Worm (Caenorhabditis elegans) whole organism, L1 larva: ENCODE measurements around the gene C27H5.12.

Experiments
- C04F5.9 ChIP-seq: sonication (generic microtip); optimal IDR thresholded peaks from 2 replicates; lab custom pipeline; 2016; ENCODE audit warnings: missing genetic modification characterization, missing compliant biosample characterization
- C34B4.2 ChIP-seq: sonication (generic microtip); optimal IDR thresholded peaks from 2 replicates; lab custom pipeline; 2017; ENCODE audit warnings: mild to moderate bottlenecking, missing genetic modification characterization, missing compliant biosample characterization
- F16B12.6 ChIP-seq: fragments of 150-350 bp; optimal IDR thresholded peaks from 2 replicates; lab custom pipeline; 2014; ENCODE audit warnings: missing biosample characterization, missing genetic modification characterization
- aha-1 ChIP-seq: fragments of 150-350 bp; optimal IDR thresholded peaks from 2 replicates; lab custom pipeline; 2014; ENCODE audit warnings: missing biosample characterization, missing genetic modification characterization
- alr-1 ChIP-seq: fragments of 200-800 bp; sonication (Bioruptor generic); optimal IDR thresholded peaks from 2 replicates; lab custom pipeline; 2018; ENCODE audit warnings: borderline replicate concordance, mild to moderate bottlenecking, missing genetic modification characterization, missing compliant biosample characterization
- aly-2 ChIP-seq: fragments of 150-350 bp; optimal IDR thresholded peaks from 2 replicates; lab custom pipeline; 2014; ENCODE audit warnings: missing biosample characterization, missing genetic modification characterization
- ces-1 ChIP-seq: fragments of 150-350 bp; optimal IDR thresholded peaks from 2 replicates; lab custom pipeline; 2014; ENCODE audit warnings: missing biosample characterization, missing genetic modification reagents, missing genetic modification characterization
- dpl-1 ChIP-seq, 3 experiments: fragments of 150-350 bp in 2 of 3; sonication (generic microtip) in 1 of 3; optimal IDR thresholded peaks; 2 replicates each; lab custom pipeline; 2014 to 2017; ENCODE audit warnings: missing biosample characterization in 3 of 3, missing genetic modification characterization in 3 of 3, missing genetic modification reagents in 3 of 3
- dsc-1 ChIP-seq: sonication (generic microtip); optimal IDR thresholded peaks from 2 replicates; lab custom pipeline; 2016; ENCODE audit warnings: mild to moderate bottlenecking, missing genetic modification characterization, missing compliant biosample characterization
- efl-1 ChIP-seq, 4 experiments: fragments of 150-350 bp; optimal IDR thresholded peaks in 3 of 4; peaks in 1 of 4; 1 replicate in 1 of 4; 2 replicates in 3 of 4; lab custom pipeline; 2014; ENCODE audit warnings: missing biosample characterization in 2 of 4, missing genetic modification characterization in 2 of 4, missing genetic modification reagents in 2 of 4
- efl-3 ChIP-seq: fragments of 200-800 bp; sonication (Bioruptor generic); optimal IDR thresholded peaks from 2 replicates; lab custom pipeline; 2018; ENCODE audit warnings: mild to moderate bottlenecking, missing genetic modification characterization, missing compliant biosample characterization
- egl-13 ChIP-seq: sonication (generic microtip); optimal IDR thresholded peaks from 2 replicates; lab custom pipeline; 2016; ENCODE audit warnings: missing genotype, missing genetic modification reagents, missing genetic modification characterization, missing compliant biosample characterization
- fkh-8 ChIP-seq: sonication (generic microtip); optimal IDR thresholded peaks from 2 replicates; lab custom pipeline; 2016; ENCODE audit warnings: mild to moderate bottlenecking, missing genetic modification characterization, missing compliant biosample characterization
- hlh-17 ChIP-seq: fragments of 200-800 bp; sonication (Bioruptor generic); optimal IDR thresholded peaks from 2 replicates; lab custom pipeline; 2018; ENCODE audit warnings: missing genetic modification characterization, mild to moderate bottlenecking, missing compliant biosample characterization, moderate library complexity, borderline replicate concordance
- hpl-2 ChIP-seq: fragments of 150-350 bp; optimal IDR thresholded peaks from 2 replicates; lab custom pipeline; 2014; ENCODE audit warnings: missing biosample characterization, missing genetic modification reagents, missing genetic modification characterization
- irx-1 ChIP-seq: sonication (generic microtip); optimal IDR thresholded peaks from 2 replicates; lab custom pipeline; 2016; ENCODE audit warnings: missing genetic modification characterization, missing compliant biosample characterization
- lin-13 ChIP-seq: fragments of 150-350 bp; optimal IDR thresholded peaks from 2 replicates; lab custom pipeline; 2014; ENCODE audit warnings: missing biosample characterization, missing genetic modification reagents, missing genetic modification characterization
- lin-14 ChIP-seq: fragments of 200-800 bp; sonication (Bioruptor generic); optimal IDR thresholded peaks from 2 replicates; lab custom pipeline; 2018; ENCODE audit warnings: mild to moderate bottlenecking, missing genetic modification characterization, moderate library complexity, missing compliant biosample characterization
- lin-15B ChIP-seq: fragments of 150-350 bp; sonication (generic microtip); optimal IDR thresholded peaks from 3 replicates; lab custom pipeline; 2014; ENCODE audit warnings: missing biosample characterization, missing genetic modification characterization
- lin-35 ChIP-seq, 2 experiments: fragments of 150-350 bp; optimal IDR thresholded peaks; 2 replicates each; lab custom pipeline; 2014; ENCODE audit warnings: missing biosample characterization in 2 of 2, missing genetic modification characterization in 2 of 2, missing genetic modification reagents in 2 of 2
- lin-39 ChIP-seq: fragments of 150-350 bp; optimal IDR thresholded peaks from 2 replicates; lab custom pipeline; 2014; ENCODE audit warnings: missing biosample characterization, missing genetic modification reagents, missing genetic modification characterization
- lsy-2 ChIP-seq, 2 experiments: fragments of 150-350 bp; optimal IDR thresholded peaks; 2 replicates each; lab custom pipeline; 2014; ENCODE audit warnings: missing biosample characterization in 2 of 2, missing genetic modification characterization in 2 of 2
- mab-9 ChIP-seq: fragments of 200-800 bp; sonication (Bioruptor generic); IDR thresholded peaks from 2 replicates; pipeline ENCODE4 v1.3.6; 2022; ENCODE audit warnings: missing genetic modification reagents, missing genetic modification characterization, missing compliant biosample characterization
- mdl-1 ChIP-seq, 2 experiments: fragments of 150-350 bp; optimal IDR thresholded peaks; 2 replicates each; lab custom pipeline; 2014 to 2017; ENCODE audit warnings: missing biosample characterization in 2 of 2, missing genetic modification characterization in 2 of 2, inconsistent platforms in 1 of 2
- mef-2 ChIP-seq: fragments of 150-350 bp; optimal IDR thresholded peaks from 2 replicates; lab custom pipeline; 2014; ENCODE audit warnings: missing biosample characterization, missing genetic modification characterization
- mep-1 ChIP-seq: fragments of 150-350 bp; optimal IDR thresholded peaks from 2 replicates; lab custom pipeline; 2014; ENCODE audit warnings: missing biosample characterization, missing genetic modification characterization
- nhr-11 ChIP-seq: fragments of 150-350 bp; optimal IDR thresholded peaks from 2 replicates; lab custom pipeline; 2014; ENCODE audit warnings: missing biosample characterization, missing genetic modification characterization
- nhr-12 ChIP-seq: sonication (generic microtip); optimal IDR thresholded peaks from 2 replicates; lab custom pipeline; 2017; ENCODE audit warnings: missing biosample characterization, missing genetic modification characterization
- nhr-19 ChIP-seq: fragments of 200-800 bp; sonication (Bioruptor generic); conservative IDR thresholded peaks from 2 replicates; pipeline ENCODE4 v1.3.6; 2022; ENCODE audit warnings: missing genetic modification characterization, missing compliant biosample characterization
- nhr-20 ChIP-seq: sonication (generic microtip); optimal IDR thresholded peaks from 2 replicates; lab custom pipeline; 2016; ENCODE audit warnings: mild to moderate bottlenecking, missing genetic modification characterization, missing compliant biosample characterization
- nhr-47 ChIP-seq: sonication (generic microtip); optimal IDR thresholded peaks from 2 replicates; lab custom pipeline; 2016; ENCODE audit warnings: mild to moderate bottlenecking, missing genetic modification characterization, moderate library complexity, missing compliant biosample characterization
- nhr-71 ChIP-seq: sonication (generic microtip); optimal IDR thresholded peaks from 2 replicates; lab custom pipeline; 2016; ENCODE audit warnings: mild to moderate bottlenecking, missing genetic modification characterization, moderate library complexity, missing compliant biosample characterization
- nhr-76 ChIP-seq: sonication (generic microtip); optimal IDR thresholded peaks from 2 replicates; lab custom pipeline; 2017; ENCODE audit warnings: missing biosample characterization, missing genetic modification characterization
- nhr-85 ChIP-seq: sonication (generic microtip); peaks from one replicate; lab custom pipeline; 2016; ENCODE audit warnings: missing genetic modification characterization, inconsistent platforms, missing compliant biosample characterization
- pax-3 ChIP-seq: fragments of 200-800 bp; sonication (Bioruptor generic); optimal IDR thresholded peaks from 2 replicates; lab custom pipeline; 2018; ENCODE audit warnings: mild to moderate bottlenecking, missing genetic modification characterization, moderate library complexity, missing compliant biosample characterization
- pqm-1 ChIP-seq: sonication (generic microtip); optimal IDR thresholded peaks from 3 replicates; lab custom pipeline; 2017; ENCODE audit warnings: missing biosample characterization, missing genetic modification characterization
- skn-1 ChIP-seq: fragments of 150-350 bp; optimal IDR thresholded peaks from 2 replicates; lab custom pipeline; 2014; ENCODE audit warnings: missing biosample characterization, missing genetic modification characterization
- snpc-4 ChIP-seq: fragments of 150-350 bp; optimal IDR thresholded peaks from 2 replicates; lab custom pipeline; 2014; ENCODE audit warnings: missing biosample characterization, missing genetic modification characterization
- snu-23 ChIP-seq: sonication (generic microtip); optimal IDR thresholded peaks from 2 replicates; lab custom pipeline; 2016; ENCODE audit warnings: missing genetic modification characterization, missing compliant biosample characterization
- sox-4 ChIP-seq: sonication (generic microtip); optimal IDR thresholded peaks from 2 replicates; lab custom pipeline; 2016; ENCODE audit warnings: missing genetic modification characterization, missing compliant biosample characterization
- sptf-1 ChIP-seq: fragments of 150-350 bp; optimal IDR thresholded peaks from 2 replicates; lab custom pipeline; 2014; ENCODE audit warnings: missing biosample characterization, missing genetic modification characterization
- swsn-7 ChIP-seq: sonication (generic microtip); optimal IDR thresholded peaks from 2 replicates; lab custom pipeline; 2016; ENCODE audit warnings: missing genetic modification characterization, missing compliant biosample characterization
- tbx-2 ChIP-seq: sonication (generic microtip); optimal IDR thresholded peaks from 2 replicates; lab custom pipeline; 2016; ENCODE audit warnings: missing genetic modification characterization, missing compliant biosample characterization
- xbp-1 ChIP-seq: sonication (generic microtip); optimal IDR thresholded peaks from 2 replicates; lab custom pipeline; 2016; ENCODE audit warnings: missing genetic modification characterization, missing compliant biosample characterization
- zip-4 ChIP-seq: fragments of 200-800 bp; sonication (Bioruptor generic); optimal IDR thresholded peaks from 2 replicates; lab custom pipeline; 2018; ENCODE audit warnings: mild to moderate bottlenecking, missing genetic modification characterization, moderate library complexity, missing compliant biosample characterization
- ztf-11 ChIP-seq, 2 experiments: sonication (generic microtip); optimal IDR thresholded peaks; 2 replicates each; lab custom pipeline; 2016 to 2017; ENCODE audit warnings: missing genetic modification characterization in 2 of 2, missing biosample characterization in 1 of 2, missing compliant biosample characterization in 1 of 2

The C27H5.12 gene

DNA sequence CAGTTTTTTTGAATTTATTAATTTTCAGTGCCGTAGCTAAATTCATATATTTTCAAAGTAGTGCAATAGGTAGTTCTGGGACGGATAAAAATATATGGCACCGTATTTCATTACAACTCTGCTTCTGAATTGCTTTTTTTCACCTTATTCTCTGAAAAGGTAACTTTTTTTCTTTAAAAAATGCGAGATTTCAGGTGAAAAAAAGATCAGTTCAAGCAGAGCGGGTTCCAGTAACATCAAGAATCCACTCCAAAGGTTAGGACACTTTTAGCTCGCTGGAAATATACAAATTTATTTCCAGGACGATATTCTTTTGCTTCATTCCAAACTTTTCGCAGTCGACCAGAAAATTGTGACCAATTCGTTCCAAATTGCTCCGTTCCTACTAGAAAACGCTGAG, 13.3 kb downstream of the C27H5.12 start, which contains the start of gene T07F8.1:
T07F8.1 (plus strand) TSS at position 301 of the 400 bp plus-strand sequence.
- TF ChIP-seq lsy-2 (tag; optimal IDR thresholded peaks at IDR 0.05; lab: Kevin White, UChicago) (no peak), aly-2 (tag; lab: Kevin White, UChicago) (no peak), swsn-7 (tag; lab: Kevin White, UChicago) (no peak), nhr-20 (tag; lab: Kevin White, UChicago) (no peak), nhr-76 (no peak)

DNA sequence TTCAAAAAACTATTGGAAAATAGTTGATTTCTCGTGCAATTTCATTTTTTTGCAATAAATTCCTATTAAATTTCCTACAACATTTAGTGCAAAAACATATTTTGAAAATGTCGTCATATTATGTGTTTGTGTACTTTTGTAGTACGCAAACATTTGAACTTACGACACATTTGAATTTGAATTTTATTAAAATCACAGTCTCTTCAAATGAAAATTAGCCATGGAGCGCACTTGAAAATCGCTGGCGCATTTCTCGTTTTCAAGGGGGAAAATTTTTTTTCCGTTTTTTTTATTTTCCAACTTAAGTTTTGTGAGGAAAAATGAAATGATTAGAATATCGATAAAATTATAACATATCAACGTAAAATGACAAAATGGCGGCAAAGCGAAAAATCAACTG, 13.9 kb downstream of the C27H5.12 start:
- TF ChIP-seq nhr-12 (tag; lab: Kevin White, UChicago) = no peak
- TF ChIP-seq nhr-71 (tag; lab: Kevin White, UChicago) = peak; percentile 63
- no peak for TF ChIP-seq ztf-11 (tag; optimal IDR thresholded peaks at IDR 0.05; lab: Kevin White, UChicago)
- TF ChIP-seq lin-13 (GFP tag; lab: Kevin White, UChicago) = no peak
- no peak for TF ChIP-seq skn-1
- TF ChIP-seq alr-1 (tag; lab: Kevin White, UChicago) = no peak
- TF ChIP-seq lin-39 = no peak
- TF ChIP-seq ces-1 (GFP tag; lab: Kevin White, UChicago) = no peak
- peak; percentile 75 to 86 for TF ChIP-seq lsy-2 (tag; optimal IDR thresholded peaks at IDR 0.05; lab: Kevin White, UChicago)
- no peak for TF ChIP-seq mef-2 (tag; lab: Kevin White, UChicago)
- TF ChIP-seq swsn-7 (tag; lab: Kevin White, UChicago) = peak; percentile 23
- peak; percentile 19 for TF ChIP-seq xbp-1 (tag; lab: Kevin White, UChicago)
- peak; percentile 11 for TF ChIP-seq irx-1 (tag; lab: Kevin White, UChicago)
- no peak for TF ChIP-seq zip-4 (GFP tag; lab: Kevin White, UChicago)
- TF ChIP-seq nhr-20 (tag; lab: Kevin White, UChicago) = peak; percentile 56
- TF ChIP-seq lin-15B (tag; lab: Kevin White, UChicago) = peak; percentile 5
- no peak for TF ChIP-seq mab-9 (GFP tag; lab: Robert Waterston, UW)
- TF ChIP-seq hlh-17 (GFP tag; lab: Kevin White, UChicago) = no peak
- peak in 1 of 2 experiments; percentile 82 for TF ChIP-seq lin-35 (GFP tag; optimal IDR thresholded peaks at IDR 0.05; lab: Kevin White, UChicago)
- TF ChIP-seq nhr-19 (GFP tag; lab: Robert Waterston, UW) = peak; percentile 30; the same call in 1 of the 2 replicates
- TF ChIP-seq sptf-1 = no peak
- TF ChIP-seq pqm-1 (tag; lab: Kevin White, UChicago) = no peak
- peak; percentile 22 for TF ChIP-seq mep-1 (tag; lab: Kevin White, UChicago)
- TF ChIP-seq nhr-47 (tag; lab: Kevin White, UChicago) = peak; percentile 55
- peak; percentile 51 for TF ChIP-seq dsc-1 (tag; lab: Kevin White, UChicago)
- peak; percentile 62 for TF ChIP-seq F16B12.6 (tag; lab: Kevin White, UChicago)
- no peak for TF ChIP-seq sox-4
- TF ChIP-seq aha-1 (tag; lab: Kevin White, UChicago) = no peak
- TF ChIP-seq dpl-1 (GFP tag; optimal IDR thresholded peaks at IDR 0.05; lab: Kevin White, UChicago) = peak; percentile 42 to 67 (median 65)
- no peak for TF ChIP-seq pax-3 (tag; lab: Kevin White, UChicago)
- TF ChIP-seq lin-14 (GFP tag; lab: Kevin White, UChicago) = peak; percentile 50
- TF ChIP-seq egl-13 (tag; lab: Kevin White, UChicago) = peak; percentile 5
- TF ChIP-seq fkh-8 (tag; lab: Kevin White, UChicago) = no peak
- TF ChIP-seq nhr-85 = peak; percentile 67
- TF ChIP-seq tbx-2 (tag; lab: Kevin White, UChicago) = no peak
- peak; percentile 74 to 93 for TF ChIP-seq efl-1 (optimal IDR thresholded peaks at IDR 0.05; lab: Kevin White, UChicago)
- TF ChIP-seq efl-1 (GFP tag; optimal IDR thresholded peaks at IDR 0.05 in 1 of 2; lab: Kevin White, UChicago) = peak; percentile 75 to 93
- peak; percentile 48 for TF ChIP-seq snu-23 (GFP tag; lab: Kevin White, UChicago)
- peak; percentile 82 for TF ChIP-seq hpl-2
- TF ChIP-seq aly-2 (tag; lab: Kevin White, UChicago) = no peak
- no peak for TF ChIP-seq mdl-1 (tag; optimal IDR thresholded peaks at IDR 0.05; lab: Kevin White, UChicago)
- TF ChIP-seq snpc-4 (tag; lab: Kevin White, UChicago) = peak; percentile 14
- TF ChIP-seq C04F5.9 (tag; lab: Kevin White, UChicago) = no peak
- no peak for TF ChIP-seq nhr-11 (tag; lab: Kevin White, UChicago)
- no peak for TF ChIP-seq C34B4.2
- TF ChIP-seq efl-3 (GFP tag; lab: Kevin White, UChicago) = no peak
